Fruit fly (Drosophila melanogaster): ENCODE results near the gene CG11353.
A peak's percentile ranks its signal among the peaks of the same experiment; 100 is the strongest.

- TF ChIP-seq fd85E (GFP tag; optimal IDR thresholded peaks at IDR 0.05) = no peak
- TF ChIP-seq CG11762 (GFP tag; optimal IDR thresholded peaks at IDR 0.05; ENCODE audit: insufficient read depth) = peak; percentile 63
- TF ChIP-seq Hr38 (GFP tag; optimal IDR thresholded peaks at IDR 0.05) = no peak
- no peak for TF ChIP-seq CG11294 (GFP tag; IDR thresholded peaks at IDR 0.05)
- TF ChIP-seq CG31627 (GFP tag; optimal IDR thresholded peaks at IDR 0.05) = peak; percentile 55
These were observed 38.4 kb upstream of the CG11353 start for dm6 chr3L:4494603-4495002.
